Worm (Caenorhabditis elegans) whole organism, L2 larva: ENCODE measurements around the gene nhr-108.

Source experiments
- C34F6.9 ChIP-seq: fragments of 150-350 bp; optimal IDR thresholded peaks from 2 replicates; lab custom pipeline; 2014; ENCODE audit warnings: missing biosample characterization, missing genetic modification characterization
- Y55F3AM.14 ChIP-seq: fragments of 200-800 bp; sonication (Bioruptor generic); optimal IDR thresholded peaks from 2 replicates; lab custom pipeline; 2018; ENCODE audit warnings: mild to moderate bottlenecking, missing genetic modification characterization, missing compliant biosample characterization
- alr-1 ChIP-seq: fragments of 150-350 bp; optimal IDR thresholded peaks from 2 replicates; lab custom pipeline; 2014; ENCODE audit warnings: missing biosample characterization, missing genetic modification characterization
- fos-1 ChIP-seq: fragments of 150-350 bp; optimal IDR thresholded peaks from 2 replicates; lab custom pipeline; 2014; ENCODE audit warnings: missing biosample characterization, missing genetic modification characterization
- lin-11 ChIP-seq: fragments of 150-350 bp; sonication (generic microtip); optimal IDR thresholded peaks from 2 replicates; lab custom pipeline; 2014; ENCODE audit warnings: missing biosample characterization, missing genetic modification characterization, inconsistent platforms, mixed read lengths
- lin-13 ChIP-seq: fragments of 150-350 bp; optimal IDR thresholded peaks from 2 replicates; lab custom pipeline; 2014; ENCODE audit warnings: missing biosample characterization, missing genetic modification reagents, missing genetic modification characterization
- lsy-2 ChIP-seq, 2 experiments: fragments of 150-350 bp in 1 of 2; sonication (generic microtip) in 1 of 2; optimal IDR thresholded peaks; 2 replicates each; lab custom pipeline; 2014 to 2017; ENCODE audit warnings: missing biosample characterization in 2 of 2, missing genetic modification characterization in 2 of 2
- nhr-21 ChIP-seq: fragments of 150-350 bp; optimal IDR thresholded peaks from 2 replicates; lab custom pipeline; 2014; ENCODE audit warnings: missing biosample characterization, missing genetic modification characterization
- nhr-77 ChIP-seq: fragments of 150-350 bp; optimal IDR thresholded peaks from 2 replicates; lab custom pipeline; 2014; ENCODE audit warnings: missing biosample characterization, missing genetic modification characterization
- peb-1 ChIP-seq: fragments of 150-350 bp; optimal IDR thresholded peaks from 2 replicates; lab custom pipeline; 2014; ENCODE audit warnings: missing biosample characterization, missing genetic modification characterization

ce11 chrV:15922979-15923378, 1.3 kb downstream of the nhr-108 start, which contains the start of gene F35E8.13:
- no peak for TF ChIP-seq lsy-2 (tag; optimal IDR thresholded peaks at IDR 0.05; lab: Kevin White, UChicago)
- no peak for TF ChIP-seq C34F6.9 (tag; lab: Kevin White, UChicago)
- TF ChIP-seq peb-1 (tag; lab: Kevin White, UChicago), result no peak
- TF ChIP-seq nhr-77 (tag; lab: Kevin White, UChicago), result no peak
- TF ChIP-seq lin-13 (GFP tag; lab: Kevin White, UChicago), result no peak
- TF ChIP-seq Y55F3AM.14 (GFP tag; lab: Kevin White, UChicago), result no peak
- TF ChIP-seq alr-1 (tag; lab: Kevin White, UChicago), result no peak
- no peak for TF ChIP-seq nhr-21 (tag; lab: Kevin White, UChicago)
- TF ChIP-seq fos-1 (tag; lab: Kevin White, UChicago), result no peak
- no peak for TF ChIP-seq lin-11
